Worm (Caenorhabditis elegans) whole organism, young adult: ENCODE measurements around the gene ZK721.3.

Experiments
- B0035.1 ChIP-seq: sonication (generic microtip); optimal IDR thresholded peaks from 2 replicates; lab custom pipeline; 2016; ENCODE audit warnings: missing genetic modification characterization, mild to moderate bottlenecking, missing compliant biosample characterization, missing genotype, missing genetic modification reagents
- B0261.1 ChIP-seq: sonication (generic microtip); optimal IDR thresholded peaks from 2 replicates; lab custom pipeline; 2016; ENCODE audit warnings: mild to moderate bottlenecking, missing genetic modification characterization, moderate library complexity, missing compliant biosample characterization
- C17E4.6 ChIP-seq: fragments of 200-800 bp; sonication (Bioruptor generic); IDR thresholded peaks from 2 replicates; pipeline ENCODE4 v1.3.6; 2022; ENCODE audit warnings: missing genetic modification reagents, missing genetic modification characterization, missing compliant biosample characterization
- D2030.7 ChIP-seq: fragments of 200-800 bp; sonication (Bioruptor generic); IDR thresholded peaks from 2 replicates; pipeline ENCODE4 v1.3.6; 2022; ENCODE audit warnings: missing genetic modification reagents, missing genetic modification characterization, missing compliant biosample characterization
- F10E7.11 ChIP-seq: sonication (generic microtip); optimal IDR thresholded peaks from 2 replicates; lab custom pipeline; 2017; ENCODE audit warnings: mild to moderate bottlenecking, missing genetic modification characterization, moderate library complexity, missing compliant biosample characterization
- F23B12.7 ChIP-seq: sonication (generic microtip); optimal IDR thresholded peaks from 2 replicates; lab custom pipeline; 2017; ENCODE audit warnings: missing genetic modification characterization, mild to moderate bottlenecking, missing compliant biosample characterization, antibody characterized with exemption, moderate library complexity; ENCODE audit not compliant: insufficient read depth
- F49E8.2 ChIP-seq: sonication (generic microtip); optimal IDR thresholded peaks from 3 replicates; lab custom pipeline; 2017; ENCODE audit warnings: missing genetic modification characterization, mild to moderate bottlenecking, missing compliant biosample characterization, antibody characterized with exemption, moderate library complexity; ENCODE audit not compliant: insufficient read depth
- F55B11.4 ChIP-seq: sonication (generic microtip); optimal IDR thresholded peaks from 2 replicates; lab custom pipeline; 2016; ENCODE audit warnings: missing compliant biosample characterization, missing genetic modification characterization, borderline replicate concordance; ENCODE audit not compliant: insufficient read depth
- T26A5.8 ChIP-seq: sonication (generic microtip); optimal IDR thresholded peaks from 2 replicates; lab custom pipeline; 2016; ENCODE audit warnings: missing genetic modification characterization, missing compliant biosample characterization
- Y53G8AR.9 ChIP-seq: fragments of 200-800 bp; sonication (Bioruptor generic); conservative IDR thresholded peaks from 2 replicates; pipeline ENCODE4 v1.3.6; 2022; ENCODE audit warnings: missing genetic modification reagents, missing genetic modification characterization, missing compliant biosample characterization
- Y79H2A.3 ChIP-seq: fragments of 200-800 bp; sonication (Bioruptor generic); conservative IDR thresholded peaks from 2 replicates; pipeline ENCODE4 v1.3.6; 2022; ENCODE audit warnings: missing genetic modification reagents, missing genetic modification characterization, missing compliant biosample characterization
- Y95B8A.8 ChIP-seq: fragments of 200-800 bp; sonication (Bioruptor generic); IDR thresholded peaks from 2 replicates; pipeline ENCODE4 v1.3.6; 2022; ENCODE audit warnings: missing genetic modification reagents, missing genetic modification characterization, missing compliant biosample characterization
- aptf-2 ChIP-seq: fragments of 200-800 bp; sonication (Bioruptor generic); conservative IDR thresholded peaks from 2 replicates; pipeline ENCODE4 v1.3.6; 2022; ENCODE audit warnings: missing genetic modification reagents, missing genetic modification characterization, missing compliant biosample characterization
- aptf-3 ChIP-seq: fragments of 200-800 bp; sonication (Bioruptor generic); IDR thresholded peaks from 2 replicates; pipeline ENCODE4 v1.3.6; 2022; ENCODE audit warnings: missing genetic modification characterization, missing compliant biosample characterization
- attf-6 ChIP-seq: fragments of 200-800 bp; sonication (Bioruptor generic); IDR thresholded peaks from 2 replicates; pipeline ENCODE4 v1.3.6; 2022; ENCODE audit warnings: missing genetic modification reagents, missing genetic modification characterization, missing compliant biosample characterization
- bed-2 ChIP-seq: fragments of 200-800 bp; sonication (Bioruptor generic); IDR thresholded peaks from 2 replicates; pipeline ENCODE4 v1.3.6; 2022; ENCODE audit warnings: missing genetic modification reagents, missing genetic modification characterization, missing compliant biosample characterization
- ccch-3 ChIP-seq: fragments of 200-800 bp; sonication (Bioruptor generic); optimal IDR thresholded peaks from 2 replicates; lab custom pipeline; 2018; ENCODE audit warnings: mild to moderate bottlenecking, missing genetic modification characterization, missing compliant biosample characterization
- cebp-2 ChIP-seq: fragments of 200-800 bp; sonication (Bioruptor generic); IDR thresholded peaks from 2 replicates; pipeline ENCODE4 v1.3.6; 2022; ENCODE audit warnings: missing genetic modification characterization, missing compliant biosample characterization
- ceh-100 ChIP-seq: fragments of 200-800 bp; sonication (Bioruptor generic); IDR thresholded peaks from 2 replicates; pipeline ENCODE4 v1.3.6; 2022; ENCODE audit warnings: missing genetic modification reagents, missing genetic modification characterization, missing compliant biosample characterization
- ceh-91 ChIP-seq: fragments of 200-800 bp; sonication (Bioruptor generic); IDR thresholded peaks from 2 replicates; pipeline ENCODE4 v1.3.6; 2022; ENCODE audit warnings: missing genetic modification reagents, missing genetic modification characterization, missing compliant biosample characterization
- dox-1 ChIP-seq: fragments of 200-800 bp; sonication (Bioruptor generic); IDR thresholded peaks from 2 replicates; pipeline ENCODE4 v1.3.6; 2022; ENCODE audit warnings: missing genetic modification reagents, missing genetic modification characterization, missing compliant biosample characterization
- hmg-1.2 ChIP-seq: fragments of 200-800 bp; sonication (Bioruptor generic); IDR thresholded peaks from 2 replicates; pipeline ENCODE4 v1.3.6; 2022; ENCODE audit warnings: missing genetic modification reagents, missing genetic modification characterization, missing compliant biosample characterization
- hmg-20 ChIP-seq: fragments of 200-800 bp; sonication (Bioruptor generic); IDR thresholded peaks from 2 replicates; pipeline ENCODE4 v1.3.6; 2022; ENCODE audit warnings: missing genetic modification reagents, missing genetic modification characterization, missing compliant biosample characterization
- hsf-1 ChIP-seq: fragments of 200-800 bp; sonication (Bioruptor generic); IDR thresholded peaks from 2 replicates; pipeline ENCODE4 v1.3.6; 2022; ENCODE audit warnings: missing genetic modification reagents, missing genetic modification characterization, missing compliant biosample characterization
- let-526 ChIP-seq: fragments of 200-800 bp; sonication (Bioruptor generic); IDR thresholded peaks from 2 replicates; pipeline ENCODE4 v1.3.6; 2022; ENCODE audit warnings: missing genetic modification reagents, missing genetic modification characterization, missing compliant biosample characterization
- let-607 ChIP-seq, 2 experiments: fragments of 200-800 bp in 1 of 2; sonication (Bioruptor generic) in 1 of 2; sonication (generic microtip) in 1 of 2; optimal IDR thresholded peaks; 2 replicates each; lab custom pipeline; 2016 to 2018; ENCODE audit warnings: mild to moderate bottlenecking in 2 of 2, missing compliant biosample characterization in 2 of 2, missing genetic modification characterization in 2 of 2, moderate library complexity in 2 of 2, missing genotype in 1 of 2
- lin-26 ChIP-seq: fragments of 200-800 bp; sonication (Bioruptor generic); IDR thresholded peaks from 2 replicates; pipeline ENCODE4 v1.3.6; 2022; ENCODE audit warnings: missing genetic modification reagents, missing genetic modification characterization, missing compliant biosample characterization
- lin-40 ChIP-seq: sonication (generic microtip); optimal IDR thresholded peaks from 2 replicates; lab custom pipeline; 2016; ENCODE audit warnings: missing genetic modification characterization, mild to moderate bottlenecking, missing compliant biosample characterization, missing genotype, missing genetic modification reagents
- lin-54 ChIP-seq: fragments of 200-800 bp; sonication (Bioruptor generic); optimal IDR thresholded peaks from 2 replicates; lab custom pipeline; 2018; ENCODE audit warnings: mild to moderate bottlenecking, missing genetic modification characterization, missing compliant biosample characterization
- madf-10 ChIP-seq: sonication (generic microtip); optimal IDR thresholded peaks from 2 replicates; lab custom pipeline; 2016; ENCODE audit warnings: mild to moderate bottlenecking, missing genetic modification characterization, missing compliant biosample characterization
- mcd-1 ChIP-seq: fragments of 200-800 bp; sonication (Bioruptor generic); IDR thresholded peaks from 2 replicates; pipeline ENCODE4 v1.3.6; 2022; ENCODE audit warnings: missing genetic modification reagents, missing genetic modification characterization, missing compliant biosample characterization
- mel-28 ChIP-seq: sonication (generic microtip); optimal IDR thresholded peaks from 2 replicates; lab custom pipeline; 2016; ENCODE audit warnings: borderline replicate concordance, mild to moderate bottlenecking, missing genetic modification characterization, missing compliant biosample characterization
- nhr-179 ChIP-seq: sonication (generic microtip); optimal IDR thresholded peaks from 2 replicates; lab custom pipeline; 2016; ENCODE audit warnings: mild to moderate bottlenecking, missing genetic modification characterization, missing compliant biosample characterization
- nhr-27 ChIP-seq: fragments of 200-800 bp; sonication (Bioruptor generic); optimal IDR thresholded peaks from 2 replicates; lab custom pipeline; 2018; ENCODE audit warnings: mild to moderate bottlenecking, missing genetic modification characterization, moderate library complexity, missing compliant biosample characterization
- nhr-90 ChIP-seq: sonication (generic microtip); optimal IDR thresholded peaks from 2 replicates; lab custom pipeline; 2016; ENCODE audit warnings: missing genotype, mild to moderate bottlenecking, missing genetic modification characterization, missing compliant biosample characterization
- sea-2 ChIP-seq: fragments of 200-800 bp; sonication (Bioruptor generic); IDR thresholded peaks from 2 replicates; pipeline ENCODE4 v1.3.6; 2022; ENCODE audit warnings: missing genetic modification characterization, missing compliant biosample characterization
- snpc-1.1 ChIP-seq: sonication (generic microtip); optimal IDR thresholded peaks from 2 replicates; lab custom pipeline; 2017; ENCODE audit warnings: missing genetic modification characterization, mild to moderate bottlenecking, missing compliant biosample characterization, antibody characterized with exemption, moderate library complexity, missing genotype, missing genetic modification reagents; ENCODE audit not compliant: insufficient read depth
- snpc-1.3 ChIP-seq: sonication (generic microtip); optimal IDR thresholded peaks from 2 replicates; lab custom pipeline; 2017; ENCODE audit warnings: missing genetic modification characterization, mild to moderate bottlenecking, missing compliant biosample characterization, antibody characterized with exemption, moderate library complexity, missing genotype, missing genetic modification reagents; ENCODE audit not compliant: insufficient read depth
- snpc-4 ChIP-seq, 5 experiments: fragments of 150-350 bp in 1 of 5; sonication (generic microtip) in 4 of 5; optimal IDR thresholded peaks; 2 replicates each; lab custom pipeline; 2014 to 2018; ENCODE audit warnings: missing genetic modification characterization in 5 of 5, missing biosample characterization in 3 of 5, antibody characterized with exemption in 2 of 5, mild to moderate bottlenecking in 2 of 5, missing compliant biosample characterization in 2 of 5, missing genotype in 2 of 5, moderate library complexity in 2 of 5, missing genetic modification reagents in 1 of 5
- tbp1 ChIP-seq: fragments of 200-800 bp; sonication (Bioruptor generic); optimal IDR thresholded peaks from 2 replicates; lab custom pipeline; 2018; ENCODE audit warnings: mild to moderate bottlenecking, missing genetic modification characterization, missing compliant biosample characterization
- zfh-2 ChIP-seq: fragments of 200-800 bp; sonication (Bioruptor generic); conservative IDR thresholded peaks from 2 replicates; pipeline ENCODE4 v1.3.6; 2022; ENCODE audit warnings: missing genetic modification reagents, missing genetic modification characterization, missing compliant biosample characterization
- ztf-22 ChIP-seq: fragments of 200-800 bp; sonication (Bioruptor generic); optimal IDR thresholded peaks from 2 replicates; lab custom pipeline; 2018; ENCODE audit warnings: mild to moderate bottlenecking, missing genetic modification characterization, moderate library complexity, missing compliant biosample characterization
- ztf-28 ChIP-seq: fragments of 200-800 bp; sonication (Bioruptor generic); IDR thresholded peaks from 2 replicates; pipeline ENCODE4 v1.3.6; 2022; ENCODE audit warnings: missing genetic modification reagents, missing genetic modification characterization, missing compliant biosample characterization
- ztf-3 ChIP-seq: fragments of 200-800 bp; sonication (Bioruptor generic); optimal IDR thresholded peaks from 2 replicates; lab custom pipeline; 2018; ENCODE audit warnings: mild to moderate bottlenecking, missing genetic modification characterization, missing compliant biosample characterization

ZK721.3 gene

ce11 chrX:8739373-8739772 is 45.0 kb upstream of the ZK721.3 start, which contains the start of gene M02D8.2:
Gene M02D8.2, plus strand, starts transcription at chrX:8739673.
- TF ChIP-seq hmg-20 (GFP tag; lab: Robert Waterston, UW) (no peak), lin-54 (GFP tag; lab: Kevin White, UChicago) (no peak), F49E8.2 (tag; lab: Kevin White, UChicago) (no peak), B0035.1 (no peak), hsf-1 (GFP tag; lab: Robert Waterston, UW) (no peak), mcd-1 (GFP tag; lab: Robert Waterston, UW) (no peak), Y95B8A.8 (GFP tag; lab: Robert Waterston, UW) (no peak), C17E4.6 (GFP tag; lab: Robert Waterston, UW) (no peak), attf-6 (GFP tag; lab: Robert Waterston, UW) (no peak), tbp1 (GFP tag; lab: Kevin White, UChicago) (no peak), nhr-27 (tag; lab: Kevin White, UChicago) (no peak), Y79H2A.3 (GFP tag; lab: Robert Waterston, UW) (no peak), lin-26 (no peak), nhr-179 (tag; lab: Kevin White, UChicago) (no peak), ceh-91 (GFP tag; lab: Robert Waterston, UW) (no peak), zfh-2 (GFP tag; lab: Robert Waterston, UW) (no peak)

ce11 chrX:8741629-8742170 is 42.6 kb upstream of the ZK721.3 start:
- TF ChIP-seq Y79H2A.3 (GFP tag; lab: Robert Waterston, UW) (no peak), sea-2 (GFP tag; lab: Robert Waterston, UW) (no peak), mcd-1 (GFP tag; lab: Robert Waterston, UW) (no peak), cebp-2 (no peak), ceh-91 (GFP tag; lab: Robert Waterston, UW) (no peak), hmg-20 (GFP tag; lab: Robert Waterston, UW) (no peak), T26A5.8 (tag; lab: Kevin White, UChicago) (no peak), ceh-100 (GFP tag; lab: Robert Waterston, UW) (no peak), aptf-2 (GFP tag; lab: Robert Waterston, UW) (no peak), F23B12.7 (tag; lab: Kevin White, UChicago) (no peak), ztf-22 (no peak), F10E7.11 (tag; lab: Kevin White, UChicago) (no peak), snpc-1.3 (tag; lab: Kevin White, UChicago) (no peak), snpc-4 (GFP tag; optimal IDR thresholded peaks at IDR 0.05; lab: Kevin White, UChicago) (peak; percentile 66), snpc-4 (tag; optimal IDR thresholded peaks at IDR 0.05; lab: Kevin White, UChicago) (peak in 2 of 4 experiments; percentile 88 to 92), C17E4.6 (GFP tag; lab: Robert Waterston, UW) (no peak), lin-40 (tag; lab: Kevin White, UChicago) (no peak), ztf-3 (GFP tag; lab: Kevin White, UChicago) (no peak), madf-10 (tag; lab: Kevin White, UChicago) (peak; percentile 8), nhr-90 (tag; lab: Kevin White, UChicago) (no peak), B0261.1 (tag; lab: Kevin White, UChicago) (no peak), dox-1 (GFP tag; lab: Robert Waterston, UW) (no peak), ztf-28 (GFP tag; lab: Robert Waterston, UW) (no peak), let-607 (tag; optimal IDR thresholded peaks at IDR 0.05; lab: Kevin White, UChicago) (no peak), let-526 (no peak), aptf-3 (no peak), zfh-2 (GFP tag; lab: Robert Waterston, UW) (peak; percentile 91), mel-28 (tag; lab: Kevin White, UChicago) (no peak), ccch-3 (GFP tag; lab: Kevin White, UChicago) (no peak), bed-2 (GFP tag; lab: Robert Waterston, UW) (no peak), hmg-1.2 (GFP tag; lab: Robert Waterston, UW) (no peak; the same call in 1 of the 2 replicates), snpc-1.1 (tag; lab: Kevin White, UChicago) (peak; percentile 13), F55B11.4 (tag; lab: Kevin White, UChicago) (no peak), Y53G8AR.9 (no peak), D2030.7 (GFP tag; lab: Robert Waterston, UW) (no peak)
